Fruit fly (Drosophila melanogaster) whole organism, embryonic: ENCODE measurements around the gene bark.

Source experiments
- Asciz ChIP-seq: fragments of 200-800 bp; sonication (Bioruptor generic); optimal IDR thresholded peaks from 2 replicates; lab custom pipeline; 2017; ENCODE audit warnings: missing biosample characterization, mild to moderate bottlenecking, missing genetic modification characterization, missing genetic modification reagents
- B-H2 ChIP-seq: fragments of 200-800 bp; sonication (Bioruptor generic); optimal IDR thresholded peaks from 2 replicates; lab custom pipeline; 2018; ENCODE audit warnings: missing biosample characterization, mild to moderate bottlenecking, missing genetic modification characterization
- Bteb2 ChIP-seq: fragments of 200-800 bp; sonication (Bioruptor generic); optimal IDR thresholded peaks from 2 replicates; lab custom pipeline; 2016; ENCODE audit warnings: missing biosample characterization, missing genetic modification characterization
- CG10267 ChIP-seq: fragments of 200-800 bp; sonication (Bioruptor generic); optimal IDR thresholded peaks from 2 replicates; lab custom pipeline; 2018; ENCODE audit warnings: missing biosample characterization, mild to moderate bottlenecking, missing genetic modification characterization, moderate library complexity
- CG11560 ChIP-seq: fragments of 200-800 bp; sonication (Bioruptor generic); IDR thresholded peaks from 3 replicates; pipeline ENCODE4 v1.3.6; 2022; ENCODE audit warnings: missing biosample characterization, missing genetic modification characterization
- CG12155 ChIP-seq: fragments of 200-800 bp; sonication (Bioruptor generic); optimal IDR thresholded peaks from 3 replicates; lab custom pipeline; 2016; ENCODE audit warnings: missing biosample characterization, missing genetic modification characterization
- CG12236 ChIP-seq: fragments of 200-800 bp; sonication (Bioruptor generic); optimal IDR thresholded peaks from 2 replicates; lab custom pipeline; 2016; ENCODE audit warnings: missing biosample characterization, missing genetic modification characterization
- CG12769 ChIP-seq: fragments of 200-800 bp; sonication (Bioruptor generic); optimal IDR thresholded peaks from 2 replicates; lab custom pipeline; 2019; ENCODE audit warnings: missing biosample characterization, mild to moderate bottlenecking, missing genetic modification characterization, moderate library complexity
- CG13123 ChIP-seq: fragments of 200-800 bp; sonication (Bioruptor generic); optimal IDR thresholded peaks from 2 replicates; lab custom pipeline; 2016; ENCODE audit warnings: missing biosample characterization, missing genetic modification characterization
- CG13287 ChIP-seq: fragments of 200-800 bp; sonication (Bioruptor generic); IDR thresholded peaks from 2 replicates; pipeline ENCODE4 v1.3.6; 2022; ENCODE audit warnings: missing biosample characterization, missing genetic modification characterization; ENCODE audit not compliant: partially characterized antibody
- CG15514 ChIP-seq: fragments of 200-800 bp; sonication (Bioruptor generic); optimal IDR thresholded peaks from 3 replicates; lab custom pipeline; 2017; ENCODE audit warnings: missing biosample characterization, missing genetic modification characterization, mild to moderate bottlenecking, moderate library complexity, missing genetic modification reagents
- CG16815 ChIP-seq: fragments of 200-800 bp; sonication (Bioruptor generic); optimal IDR thresholded peaks from 3 replicates; lab custom pipeline; 2017; ENCODE audit warnings: missing biosample characterization, mild to moderate bottlenecking, missing genetic modification characterization
- CG17186 ChIP-seq: fragments of 200-800 bp; sonication (Bioruptor generic); optimal IDR thresholded peaks from 3 replicates; lab custom pipeline; 2017; ENCODE audit warnings: missing biosample characterization, missing genetic modification reagents, missing genetic modification characterization
- CG1832 ChIP-seq: fragments of 200-800 bp; sonication (Bioruptor generic); optimal IDR thresholded peaks from 2 replicates; lab custom pipeline; 2017; ENCODE audit warnings: missing biosample characterization, mild to moderate bottlenecking, missing genetic modification characterization, inconsistent platforms
- CG18599 ChIP-seq: fragments of 200-800 bp; sonication (Bioruptor generic); optimal IDR thresholded peaks from 3 replicates; lab custom pipeline; 2017; ENCODE audit warnings: missing biosample characterization, missing genetic modification characterization, mild to moderate bottlenecking, moderate library complexity, missing genetic modification reagents
- CG18619 ChIP-seq: fragments of 200-800 bp; sonication (Bioruptor generic); optimal IDR thresholded peaks from 3 replicates; lab custom pipeline; 2017; ENCODE audit warnings: missing biosample characterization, mild to moderate bottlenecking, missing genetic modification characterization
- CG2202 ChIP-seq: fragments of 200-800 bp; sonication (Bioruptor generic); optimal IDR thresholded peaks from 2 replicates; lab custom pipeline; 2018; ENCODE audit warnings: missing biosample characterization, mild to moderate bottlenecking, missing genetic modification characterization
- CG31441 ChIP-seq: fragments of 200-800 bp; sonication (Bioruptor generic); IDR thresholded peaks from 2 replicates; pipeline ENCODE4 v1.3.6; 2022; ENCODE audit warnings: missing biosample characterization, missing genetic modification characterization
- CG34422 ChIP-seq: fragments of 200-800 bp; sonication (Bioruptor generic); IDR thresholded peaks from 3 replicates; pipeline ENCODE4 v1.3.6; 2022; ENCODE audit warnings: missing biosample characterization, missing genetic modification characterization
- CG5180 ChIP-seq: fragments of 200-800 bp; sonication (Bioruptor generic); optimal IDR thresholded peaks from 3 replicates; lab custom pipeline; 2017; ENCODE audit warnings: missing biosample characterization, missing genetic modification characterization, mild to moderate bottlenecking, moderate library complexity, missing genetic modification reagents
- CG6683 ChIP-seq: fragments of 200-800 bp; sonication (Bioruptor generic); optimal IDR thresholded peaks from 2 replicates; lab custom pipeline; 2017; ENCODE audit warnings: missing biosample characterization, mild to moderate bottlenecking, missing genetic modification characterization, missing genetic modification reagents
- CG8359 ChIP-seq: fragments of 200-800 bp; sonication (Bioruptor generic); optimal IDR thresholded peaks from 2 replicates; lab custom pipeline; 2017; ENCODE audit warnings: missing biosample characterization, mild to moderate bottlenecking, missing genetic modification characterization, borderline replicate concordance
- CG8388 ChIP-seq: fragments of 200-800 bp; sonication (Bioruptor generic); optimal IDR thresholded peaks from 2 replicates; lab custom pipeline; 2019; ENCODE audit warnings: missing biosample characterization, mild to moderate bottlenecking, missing genetic modification characterization, moderate library complexity
- CG8478 ChIP-seq: fragments of >200 bp; optimal IDR thresholded peaks from 2 replicates; lab custom pipeline; 2018
- CoRest ChIP-seq: fragments of 200-800 bp; sonication (Bioruptor generic); optimal IDR thresholded peaks from 3 replicates; lab custom pipeline; 2018; ENCODE audit warnings: missing biosample characterization, mild to moderate bottlenecking, missing genetic modification characterization, moderate library complexity
- Dfd ChIP-seq, 2 experiments: fragments of >200 bp; optimal IDR thresholded peaks; 2 replicates each; lab custom pipeline; 2017; ENCODE audit warnings: missing biosample characterization in 2 of 2, missing genetic modification characterization in 2 of 2
- E2f1 ChIP-seq: fragments of 200-800 bp; sonication (Bioruptor generic); IDR thresholded peaks from 2 replicates; pipeline ENCODE4 v1.3.6; 2022; ENCODE audit warnings: missing biosample characterization, missing genetic modification characterization
- Elba2 ChIP-seq: fragments of 200-800 bp; sonication (Bioruptor generic); optimal IDR thresholded peaks from 3 replicates; lab custom pipeline; 2016; ENCODE audit warnings: missing biosample characterization, missing genetic modification characterization
- Hmx ChIP-seq: fragments of 200-800 bp; sonication (Bioruptor generic); optimal IDR thresholded peaks from 2 replicates; lab custom pipeline; 2016; ENCODE audit warnings: missing biosample characterization, missing genetic modification characterization
- Hsf ChIP-seq: fragments of 200-800 bp; sonication (Bioruptor generic); optimal IDR thresholded peaks from 3 replicates; lab custom pipeline; 2016; ENCODE audit warnings: missing biosample characterization, missing genetic modification characterization
- MBD-R2 ChIP-seq: fragments of 200-800 bp; sonication (Bioruptor generic); IDR thresholded peaks from 2 replicates; pipeline ENCODE4 v1.3.6; 2022; ENCODE audit warnings: missing biosample characterization, missing genetic modification characterization
- Oaz ChIP-seq: fragments of 200-800 bp; sonication (Bioruptor generic); IDR thresholded peaks from 2 replicates; pipeline ENCODE4 v1.3.6; 2022; ENCODE audit warnings: missing biosample characterization, missing genetic modification characterization
- Sry-δ ChIP-seq: fragments of 200-800 bp; sonication (Bioruptor generic); optimal IDR thresholded peaks from 2 replicates; lab custom pipeline; 2016; ENCODE audit warnings: missing biosample characterization, missing genetic modification characterization
- Ssrp ChIP-seq: fragments of 200-800 bp; sonication (Bioruptor generic); optimal IDR thresholded peaks from 2 replicates; lab custom pipeline; 2018; ENCODE audit warnings: missing biosample characterization, mild to moderate bottlenecking, missing genetic modification characterization, moderate library complexity
- ase ChIP-seq: fragments of 200-800 bp; sonication (Bioruptor generic); IDR thresholded peaks from 3 replicates; pipeline ENCODE4 v1.3.6; 2022; ENCODE audit warnings: missing biosample characterization, missing genetic modification characterization
- ato ChIP-seq: fragments of 200-800 bp; sonication (Bioruptor generic); IDR thresholded peaks from 2 replicates; pipeline ENCODE4 v1.3.6; 2022; ENCODE audit warnings: missing biosample characterization, missing genetic modification characterization; ENCODE audit not compliant: partially characterized antibody
- bab2 ChIP-seq: fragments of 200-800 bp; sonication (Bioruptor generic); optimal IDR thresholded peaks from 2 replicates; lab custom pipeline; 2016; ENCODE audit warnings: missing biosample characterization, missing genetic modification characterization
- bcd ChIP-seq: fragments of 200-800 bp; sonication (Bioruptor generic); optimal IDR thresholded peaks from 2 replicates; lab custom pipeline; 2017; ENCODE audit warnings: missing biosample characterization, mild to moderate bottlenecking, missing genetic modification characterization
- dati ChIP-seq: fragments of 200-800 bp; sonication (Bioruptor generic); IDR thresholded peaks from 2 replicates; pipeline ENCODE4 v1.3.6; 2022; ENCODE audit warnings: missing biosample characterization, missing genetic modification characterization
- en ChIP-seq: fragments of 200-800 bp; sonication (Bioruptor generic); optimal IDR thresholded peaks from 2 replicates; lab custom pipeline; 2016; ENCODE audit warnings: missing biosample characterization, missing genetic modification characterization
- ftz-f1 ChIP-seq: fragments of 200-800 bp; sonication (Bioruptor generic); optimal IDR thresholded peaks from 2 replicates; lab custom pipeline; 2016; ENCODE audit warnings: missing biosample characterization, missing genetic modification characterization
- gcm ChIP-seq: fragments of 200-800 bp; sonication (Bioruptor generic); optimal IDR thresholded peaks from 2 replicates; lab custom pipeline; 2019; ENCODE audit warnings: missing biosample characterization, mild to moderate bottlenecking, missing genetic modification characterization, moderate library complexity
- h ChIP-seq: fragments of >200 bp; optimal IDR thresholded peaks from 2 replicates; lab custom pipeline; 2017
- hkb ChIP-seq, 2 experiments: fragments of 200-800 bp in 1 of 2; fragments of >200 bp in 1 of 2; sonication (Bioruptor generic) in 1 of 2; IDR thresholded peaks in 1 of 2; optimal IDR thresholded peaks in 1 of 2; 2 replicates each; pipeline versions ENCODE4 v1.3.6 to Lab custom; 2017 to 2022; ENCODE audit warnings: missing biosample characterization in 1 of 2, missing genetic modification characterization in 1 of 2
- jigr1 ChIP-seq: fragments of 200-800 bp; sonication (Bioruptor generic); IDR thresholded peaks from 3 replicates; pipeline ENCODE4 v1.3.6; 2022; ENCODE audit warnings: missing biosample characterization, missing genetic modification characterization
- mld ChIP-seq: fragments of 200-800 bp; sonication (Bioruptor generic); IDR thresholded peaks from 3 replicates; pipeline ENCODE4 v1.3.6; 2022; ENCODE audit warnings: missing biosample characterization, missing genetic modification characterization; ENCODE audit not compliant: partially characterized antibody
- sug ChIP-seq: fragments of 200-800 bp; optimal IDR thresholded peaks from 2 replicates; lab custom pipeline; 2019; ENCODE audit warnings: missing biosample characterization, mild to moderate bottlenecking, missing genetic modification characterization, moderate library complexity
- tgo ChIP-seq: fragments of 200-800 bp; sonication (Bioruptor generic); IDR thresholded peaks from 3 replicates; pipeline ENCODE4 v1.3.6; 2022; ENCODE audit warnings: missing biosample characterization, missing genetic modification characterization
- unpg ChIP-seq: fragments of 200-800 bp; sonication (Bioruptor generic); optimal IDR thresholded peaks from 3 replicates; lab custom pipeline; 2018; ENCODE audit warnings: missing biosample characterization, mild to moderate bottlenecking, missing genetic modification characterization, moderate library complexity

Gene bark

DNA sequence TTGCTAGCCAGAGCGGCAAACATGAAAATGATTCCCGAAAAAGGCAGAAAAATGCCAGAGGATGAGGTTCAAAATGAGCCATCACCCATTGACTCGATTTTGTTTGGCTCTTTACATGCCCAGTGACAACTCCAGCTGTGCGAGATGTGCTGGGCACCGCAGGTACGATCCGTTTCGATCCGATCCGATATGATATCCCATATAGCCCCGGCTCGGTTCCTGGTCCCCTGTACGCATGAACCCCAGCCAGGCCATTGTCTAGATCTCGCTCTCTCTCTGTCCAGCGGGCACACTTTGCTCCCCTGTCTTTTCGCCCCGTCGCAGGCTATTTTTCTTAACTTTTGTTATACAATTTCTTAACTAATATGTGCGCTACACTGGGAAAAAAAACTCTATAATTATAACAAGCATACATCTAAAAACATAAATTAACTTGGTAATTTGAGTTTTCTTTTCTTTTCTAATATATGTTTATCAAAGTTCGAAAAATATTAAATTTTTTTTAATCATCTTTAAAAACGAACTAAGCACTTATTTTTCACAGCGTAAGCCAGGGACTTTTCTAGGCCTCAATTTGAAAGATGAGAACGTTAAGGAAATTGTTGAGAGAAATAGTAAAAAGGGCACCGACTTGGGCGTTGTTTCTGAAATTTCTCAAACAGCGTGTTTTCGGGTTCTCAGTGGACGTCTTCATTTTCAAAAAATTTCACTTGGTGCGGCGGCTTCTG lies 40.6 kb downstream of the bark start (continued):
- TF ChIP-seq CG8388 (peak; percentile 81), Asciz (GFP tag; lab: Kevin White, UChicago) (no peak), Oaz (GFP tag; lab: Robert Waterston, UW) (no peak), CG6683 (GFP tag; lab: Kevin White, UChicago) (no peak), CG10267 (tag; lab: Kevin White, UChicago) (peak; percentile 91), CG12769 (tag; lab: Kevin White, UChicago) (no peak), jigr1 (GFP tag; lab: Robert Waterston, UW) (no peak), CG31441 (GFP tag; lab: Robert Waterston, UW) (peak; percentile 89), mld (GFP tag; lab: Robert Waterston, UW) (no peak), CG1832 (GFP tag; lab: Kevin White, UChicago) (no peak), CG18619 (GFP tag; lab: Kevin White, UChicago) (peak; percentile 54), dati (GFP tag; lab: Robert Waterston, UW) (no peak), h (no peak), Elba2 (GFP tag; lab: Kevin White, UChicago) (peak; percentile 83), Ssrp (tag; lab: Kevin White, UChicago) (peak; percentile 76), MBD-R2 (GFP tag; lab: Robert Waterston, UW) (no peak), Sry-δ (GFP tag; lab: Kevin White, UChicago) (peak; percentile 9), Hmx (no peak), CG8478 (lab: Kevin White, UChicago) (no peak), CG13123 (GFP tag; lab: Kevin White, UChicago) (peak; percentile 23), sug (no peak), CG17186 (no peak), ase (GFP tag; lab: Robert Waterston, UW) (no peak), hkb (optimal IDR thresholded peaks at IDR 0.05; lab: Kevin White, UChicago) (no peak), hkb (GFP tag; IDR thresholded peaks at IDR 0.05; lab: Robert Waterston, UW) (peak; percentile 40; the same call in 1 of the 2 replicates), CG12236 (GFP tag; lab: Kevin White, UChicago) (peak; percentile 73), Hsf (GFP tag; lab: Kevin White, UChicago) (peak; percentile 65), CG12155 (GFP tag; lab: Kevin White, UChicago) (peak; percentile 50), en (peak; percentile 24), CG2202 (tag; lab: Kevin White, UChicago) (peak; percentile 80), CG16815 (peak; percentile 86), tgo (GFP tag; lab: Robert Waterston, UW) (peak; percentile 51; the same call in 1 of the 3 replicates), CG13287 (GFP tag; lab: Robert Waterston, UW) (no peak), Dfd (GFP tag; optimal IDR thresholded peaks at IDR 0.05; lab: Kevin White, UChicago) (no peak), Bteb2 (GFP tag; lab: Kevin White, UChicago) (no peak), gcm (GFP tag; lab: Kevin White, UChicago) (peak; percentile 91), CG34422 (GFP tag; lab: Robert Waterston, UW) (no peak), CG5180 (GFP tag; lab: Kevin White, UChicago) (peak; percentile 8), CG18599 (GFP tag; lab: Kevin White, UChicago) (peak; percentile 40), CG15514 (GFP tag; lab: Kevin White, UChicago) (no peak), CG11560 (no peak), CoRest (tag; lab: Kevin White, UChicago) (peak; percentile 86), ftz-f1 (GFP tag; lab: Kevin White, UChicago) (no peak), CG8359 (GFP tag; lab: Kevin White, UChicago) (peak; percentile 58), E2f1 (GFP tag; lab: Robert Waterston, UW) (peak; percentile 44; the same call in 1 of the 2 replicates), B-H2 (no peak), unpg (GFP tag; lab: Kevin White, UChicago) (peak; percentile 79), bab2 (peak; percentile 54), bcd (GFP tag; lab: Kevin White, UChicago) (peak; percentile 41), ato (GFP tag; lab: Robert Waterston, UW) (no peak)
